Fruit fly (Drosophila melanogaster): ENCODE measurements around the gene CG5412.

DNA sequence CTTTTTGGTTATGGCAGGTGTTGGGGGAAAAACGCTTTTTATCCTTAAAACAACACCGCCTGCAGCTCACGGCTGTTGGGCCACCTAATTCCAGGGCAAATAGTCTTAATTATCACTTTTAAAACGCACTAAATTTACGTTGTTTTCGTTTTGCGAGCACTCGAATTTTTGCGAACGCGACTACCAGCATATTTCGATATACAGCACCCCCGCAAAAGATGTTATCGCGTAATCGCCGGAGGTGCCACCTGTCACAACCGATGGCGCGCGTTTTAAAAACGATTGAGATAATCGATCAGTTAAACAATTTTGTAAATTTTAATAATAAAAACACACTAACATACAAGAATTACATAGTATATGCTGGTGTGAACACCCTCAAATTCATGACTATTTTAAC is 24.8 kb upstream of the CG5412 start, which contains the start of gene Stat92E:
- TF ChIP-seq CTCF (optimal IDR thresholded peaks at IDR 0.05): no peak
- no peak for TF ChIP-seq CG8478 (optimal IDR thresholded peaks at IDR 0.05)

All from S2 (cell line).